Fruit fly (Drosophila melanogaster) whole organism, embryonic: ENCODE measurements around the gene SecS.

ENCODE experiments used
- Adf1 ChIP-seq: fragments of 200-800 bp; sonication (Bioruptor generic); IDR thresholded peaks from 2 replicates; pipeline ENCODE4 v1.3.6; 2022; ENCODE audit warnings: missing biosample characterization, missing genetic modification characterization
- Asciz ChIP-seq: fragments of 200-800 bp; sonication (Bioruptor generic); optimal IDR thresholded peaks from 2 replicates; lab custom pipeline; 2017; ENCODE audit warnings: missing biosample characterization, mild to moderate bottlenecking, missing genetic modification characterization, missing genetic modification reagents
- C15 ChIP-seq: fragments of 200-800 bp; sonication (Bioruptor generic); IDR thresholded peaks from 3 replicates; pipeline ENCODE4 v1.3.6; 2022; ENCODE audit warnings: missing biosample characterization, missing genetic modification characterization
- CG12236 ChIP-seq: fragments of 200-800 bp; sonication (Bioruptor generic); optimal IDR thresholded peaks from 2 replicates; lab custom pipeline; 2016; ENCODE audit warnings: missing biosample characterization, missing genetic modification characterization
- CG15696 ChIP-seq: fragments of 200-800 bp; sonication (Bioruptor generic); optimal IDR thresholded peaks from 2 replicates; lab custom pipeline; 2019; ENCODE audit warnings: missing biosample characterization, mild to moderate bottlenecking, missing genetic modification characterization, moderate library complexity
- CG1647 ChIP-seq: fragments of 200-800 bp; sonication (Bioruptor generic); optimal IDR thresholded peaks from 3 replicates; lab custom pipeline; 2016; ENCODE audit warnings: missing biosample characterization, missing genetic modification characterization
- CG17186 ChIP-seq: fragments of 200-800 bp; sonication (Bioruptor generic); optimal IDR thresholded peaks from 3 replicates; lab custom pipeline; 2017; ENCODE audit warnings: missing biosample characterization, missing genetic modification reagents, missing genetic modification characterization
- CG17328 ChIP-seq: fragments of 200-800 bp; sonication (Bioruptor generic); IDR thresholded peaks from 2 replicates; pipeline ENCODE4 v1.3.6; 2022; ENCODE audit warnings: missing biosample characterization, missing genetic modification characterization
- CG17612 ChIP-seq: fragments of 200-800 bp; sonication (Bioruptor generic); IDR thresholded peaks from 2 replicates; pipeline ENCODE4 v1.3.6; 2022; ENCODE audit warnings: missing biosample characterization, missing genetic modification characterization
- CG18011 ChIP-seq: fragments of 200-800 bp; sonication (Bioruptor generic); optimal IDR thresholded peaks from 2 replicates; lab custom pipeline; 2017; ENCODE audit warnings: missing biosample characterization, missing genetic modification characterization, mild to moderate bottlenecking, moderate library complexity, missing genotype
- CG18476 ChIP-seq: fragments of 200-800 bp; sonication (Bioruptor generic); optimal IDR thresholded peaks from 2 replicates; lab custom pipeline; 2016; ENCODE audit warnings: missing biosample characterization, mild to moderate bottlenecking, missing genetic modification characterization
- CG31441 ChIP-seq: fragments of 200-800 bp; sonication (Bioruptor generic); IDR thresholded peaks from 2 replicates; pipeline ENCODE4 v1.3.6; 2022; ENCODE audit warnings: missing biosample characterization, missing genetic modification characterization
- CG33213 ChIP-seq: fragments of 200-800 bp; sonication (Bioruptor generic); optimal IDR thresholded peaks from 3 replicates; lab custom pipeline; 2016; ENCODE audit warnings: missing biosample characterization, missing genetic modification characterization
- CG4328 ChIP-seq: fragments of 200-800 bp; sonication (Bioruptor generic); optimal IDR thresholded peaks from 3 replicates; lab custom pipeline; 2017; ENCODE audit warnings: missing biosample characterization, missing genetic modification reagents, missing genetic modification characterization
- CG6683 ChIP-seq: fragments of 200-800 bp; sonication (Bioruptor generic); optimal IDR thresholded peaks from 2 replicates; lab custom pipeline; 2017; ENCODE audit warnings: missing biosample characterization, mild to moderate bottlenecking, missing genetic modification characterization, missing genetic modification reagents
- CG6689 ChIP-seq: fragments of 200-800 bp; sonication (Bioruptor generic); IDR thresholded peaks from 2 replicates; pipeline ENCODE4 v1.3.6; 2022; ENCODE audit warnings: missing biosample characterization, missing genetic modification characterization
- CG6765 ChIP-seq: fragments of 200-800 bp; sonication (Bioruptor generic); optimal IDR thresholded peaks from 3 replicates; lab custom pipeline; 2017; ENCODE audit warnings: missing biosample characterization, mild to moderate bottlenecking, missing genetic modification characterization
- CG8089 ChIP-seq: fragments of 200-800 bp; sonication (Bioruptor generic); optimal IDR thresholded peaks from 3 replicates; lab custom pipeline; 2016; ENCODE audit warnings: missing biosample characterization, missing genetic modification characterization
- CG8478 ChIP-seq: fragments of >200 bp; optimal IDR thresholded peaks from 2 replicates; lab custom pipeline; 2018
- CG8924 ChIP-seq: fragments of 200-800 bp; optimal IDR thresholded peaks from 3 replicates; lab custom pipeline; 2019; ENCODE audit warnings: missing biosample characterization, mild to moderate bottlenecking, missing genetic modification characterization, moderate library complexity
- CG9797 ChIP-seq: fragments of 200-800 bp; sonication (Bioruptor generic); optimal IDR thresholded peaks from 3 replicates; lab custom pipeline; 2018; ENCODE audit warnings: missing biosample characterization, mild to moderate bottlenecking, missing genetic modification characterization
- Dll ChIP-seq: fragments of 200-800 bp; sonication (Bioruptor generic); IDR thresholded peaks from 4 replicates; pipeline ENCODE4 v1.3.6; 2022; ENCODE audit warnings: missing biosample characterization, missing genetic modification characterization; ENCODE audit not compliant: partially characterized antibody
- Gsc ChIP-seq: fragments of 200-800 bp; sonication (Bioruptor generic); IDR thresholded peaks from 2 replicates; pipeline ENCODE4 v1.3.6; 2022; ENCODE audit warnings: missing biosample characterization, missing genetic modification characterization
- HLH3B ChIP-seq: fragments of 200-800 bp; sonication (Bioruptor generic); IDR thresholded peaks from 2 replicates; pipeline ENCODE4 v1.3.6; 2022; ENCODE audit warnings: missing biosample characterization, missing genetic modification characterization
- Hr78 ChIP-seq, 2 experiments: fragments of 200-800 bp in 1 of 2; fragments of >200 bp in 1 of 2; sonication (Bioruptor generic) in 1 of 2; optimal IDR thresholded peaks; 2 replicates each; lab custom pipeline; 2017 to 2019; ENCODE audit warnings: missing biosample characterization in 2 of 2, missing genetic modification characterization in 2 of 2, mild to moderate bottlenecking in 1 of 2, moderate library complexity in 1 of 2
- Jarid2 ChIP-seq: fragments of 200-800 bp; sonication (Bioruptor generic); optimal IDR thresholded peaks from 3 replicates; lab custom pipeline; 2017; ENCODE audit warnings: mild to moderate bottlenecking, missing biosample characterization, missing genetic modification reagents, missing genetic modification characterization
- Mad ChIP-seq: fragments of 200-800 bp; sonication (Bioruptor generic); optimal IDR thresholded peaks from 2 replicates; lab custom pipeline; 2016; ENCODE audit warnings: missing biosample characterization, missing genetic modification characterization
- Med ChIP-seq: fragments of 200-800 bp; sonication (Bioruptor generic); peaks from one replicate; lab custom pipeline; 2016; ENCODE audit warnings: missing biosample characterization, missing genetic modification characterization, mild to moderate bottlenecking, inconsistent platforms, moderate library complexity
- Meics ChIP-seq: fragments of 200-800 bp; sonication (Bioruptor generic); optimal IDR thresholded peaks from 2 replicates; lab custom pipeline; 2017; ENCODE audit warnings: missing biosample characterization, mild to moderate bottlenecking, missing genetic modification characterization
- Nf-YB ChIP-seq: fragments of 200-800 bp; sonication (Bioruptor generic); optimal IDR thresholded peaks from 3 replicates; lab custom pipeline; 2019; ENCODE audit warnings: missing biosample characterization, mild to moderate bottlenecking, missing genetic modification characterization, moderate library complexity
- Rx ChIP-seq: fragments of 200-800 bp; sonication (Bioruptor generic); IDR thresholded peaks from 2 replicates; pipeline ENCODE4 v1.3.6; 2022; ENCODE audit warnings: missing biosample characterization, missing genetic modification characterization
- aop ChIP-seq: fragments of 200-800 bp; sonication (Bioruptor generic); IDR thresholded peaks from 2 replicates; pipeline ENCODE4 v1.3.6; 2022; ENCODE audit warnings: missing biosample characterization, missing genetic modification characterization
- ara ChIP-seq: fragments of 200-800 bp; sonication (Bioruptor generic); IDR thresholded peaks from 2 replicates; pipeline ENCODE4 v1.3.6; 2022; ENCODE audit warnings: missing biosample characterization, missing genetic modification characterization
- az2 ChIP-seq: fragments of 200-800 bp; sonication (Bioruptor generic); optimal IDR thresholded peaks from 3 replicates; lab custom pipeline; 2016; ENCODE audit warnings: missing biosample characterization, missing genetic modification characterization
- cas ChIP-seq: fragments of 200-800 bp; sonication (Bioruptor generic); IDR thresholded peaks from 2 replicates; pipeline ENCODE4 v1.3.6; 2022; ENCODE audit warnings: missing biosample characterization, missing genetic modification characterization
- cg ChIP-seq: fragments of 200-800 bp; sonication (Bioruptor generic); optimal IDR thresholded peaks from 3 replicates; lab custom pipeline; 2019; ENCODE audit warnings: missing biosample characterization, mild to moderate bottlenecking, missing genetic modification characterization, moderate library complexity
- corto ChIP-seq: fragments of 200-800 bp; sonication (Bioruptor generic); optimal IDR thresholded peaks from 2 replicates; lab custom pipeline; 2016; ENCODE audit warnings: missing biosample characterization, mild to moderate bottlenecking, missing genetic modification characterization, moderate library complexity
- disco-r ChIP-seq: fragments of 200-800 bp; sonication (Bioruptor generic); optimal IDR thresholded peaks from 2 replicates; lab custom pipeline; 2016; ENCODE audit warnings: missing biosample characterization, missing genetic modification characterization
- dm ChIP-seq: fragments of 200-800 bp; sonication (Bioruptor generic); optimal IDR thresholded peaks from 3 replicates; lab custom pipeline; 2016; ENCODE audit warnings: missing biosample characterization, missing genetic modification characterization
- ems ChIP-seq: fragments of 200-800 bp; sonication (Bioruptor generic); optimal IDR thresholded peaks from 3 replicates; lab custom pipeline; 2016; ENCODE audit warnings: missing biosample characterization, missing genetic modification characterization
- grn ChIP-seq: fragments of 200-800 bp; sonication (Bioruptor generic); optimal IDR thresholded peaks from 3 replicates; lab custom pipeline; 2017; ENCODE audit warnings: missing biosample characterization, missing genetic modification characterization
- inv ChIP-seq: fragments of 200-800 bp; sonication (Bioruptor generic); IDR thresholded peaks from 2 replicates; pipeline ENCODE4 v1.3.6; 2022; ENCODE audit warnings: missing biosample characterization, missing genetic modification characterization; ENCODE audit not compliant: partially characterized antibody
- odd ChIP-seq: fragments of 200-800 bp; sonication (Bioruptor generic); optimal IDR thresholded peaks from 2 replicates; lab custom pipeline; 2017; ENCODE audit warnings: missing biosample characterization, mild to moderate bottlenecking, missing genetic modification characterization
- pum ChIP-seq: fragments of 200-800 bp; sonication (Bioruptor generic); optimal IDR thresholded peaks from 2 replicates; lab custom pipeline; 2016; ENCODE audit warnings: missing biosample characterization, missing genetic modification characterization
- repo ChIP-seq: fragments of 200-800 bp; sonication (Bioruptor generic); optimal IDR thresholded peaks from 2 replicates; lab custom pipeline; 2016; ENCODE audit warnings: missing biosample characterization, missing genetic modification characterization
- scrt ChIP-seq: fragments of 200-800 bp; sonication (Bioruptor generic); optimal IDR thresholded peaks from 2 replicates; lab custom pipeline; 2018; ENCODE audit warnings: missing biosample characterization, mild to moderate bottlenecking, missing genetic modification characterization, moderate library complexity
- sna ChIP-seq: fragments of 200-800 bp; sonication (Bioruptor generic); IDR thresholded peaks from 2 replicates; pipeline ENCODE4 v1.3.6; 2022; ENCODE audit warnings: missing biosample characterization, missing genetic modification characterization; ENCODE audit not compliant: partially characterized antibody
- tio ChIP-seq: fragments of 200-800 bp; sonication (Bioruptor generic); optimal IDR thresholded peaks from 2 replicates; lab custom pipeline; 2017; ENCODE audit warnings: missing biosample characterization, missing genetic modification characterization, inconsistent platforms
- tll ChIP-seq, 2 experiments: fragments of 200-800 bp in 1 of 2; fragments of >200 bp in 1 of 2; sonication (Bioruptor generic) in 1 of 2; optimal IDR thresholded peaks; 2 replicates each; lab custom pipeline; 2017 to 2019; ENCODE audit warnings: missing biosample characterization in 2 of 2, missing genetic modification characterization in 2 of 2, mild to moderate bottlenecking in 1 of 2, moderate library complexity in 1 of 2
- tx ChIP-seq: fragments of 200-800 bp; sonication (Bioruptor generic); optimal IDR thresholded peaks from 2 replicates; lab custom pipeline; 2016; ENCODE audit warnings: missing biosample characterization, missing genetic modification characterization

SecS gene

dm6 chr3R:5620387-5620956, 19.2 kb downstream of the SecS start (continued):
- TF ChIP-seq CG8089 (peak; percentile 54), CG12236 (GFP tag; lab: Kevin White, UChicago) (peak; percentile 56), scrt (GFP tag; lab: Kevin White, UChicago) (peak; percentile 48), repo (GFP tag; lab: Kevin White, UChicago) (peak; percentile 46), az2 (GFP tag; lab: Kevin White, UChicago) (peak; percentile 52), CG8924 (tag; lab: Kevin White, UChicago) (peak; percentile 74), sna (GFP tag; lab: Robert Waterston, UW) (no peak), cas (no peak), Gsc (GFP tag; lab: Robert Waterston, UW) (peak; percentile 13; the same call in 1 of the 2 replicates), CG4328 (GFP tag; lab: Kevin White, UChicago) (no peak), tio (GFP tag; lab: Kevin White, UChicago) (peak; percentile 77), cg (no peak), aop (GFP tag; lab: Robert Waterston, UW) (no peak), CG33213 (GFP tag; lab: Kevin White, UChicago) (no peak), corto (peak; percentile 32), CG17328 (GFP tag; lab: Robert Waterston, UW) (peak; percentile 58), odd (GFP tag; lab: Kevin White, UChicago) (peak; percentile 51), CG17186 (GFP tag; lab: Kevin White, UChicago) (no peak), HLH3B (GFP tag; lab: Robert Waterston, UW) (peak; percentile 77), CG18476 (GFP tag; lab: Kevin White, UChicago) (peak; percentile 35), CG18011 (no peak), Adf1 (GFP tag; lab: Robert Waterston, UW) (no peak), pum (peak; percentile 65), Jarid2 (no peak), CG15696 (tag; lab: Kevin White, UChicago) (no peak), ara (GFP tag; lab: Robert Waterston, UW) (peak; percentile 52), CG9797 (no peak), Rx (peak; percentile 75), Asciz (GFP tag; lab: Kevin White, UChicago) (peak; percentile 73), tll (GFP tag; optimal IDR thresholded peaks at IDR 0.05; lab: Kevin White, UChicago) (no peak), CG6683 (GFP tag; lab: Kevin White, UChicago) (no peak), CG8478 (lab: Kevin White, UChicago) (no peak), tx (GFP tag; lab: Kevin White, UChicago) (peak; percentile 14), grn (GFP tag; lab: Kevin White, UChicago) (peak; percentile 95), Med (GFP tag; lab: Kevin White, UChicago) (peak; percentile 94), Hr78 (GFP tag; optimal IDR thresholded peaks at IDR 0.05; lab: Kevin White, UChicago) (peak in 1 of 2 experiments; percentile 92), CG1647 (GFP tag; lab: Kevin White, UChicago) (peak; percentile 18), CG17612 (no peak), Nf-YB (GFP tag; lab: Kevin White, UChicago) (peak; percentile 32), C15 (GFP tag; lab: Robert Waterston, UW) (peak; percentile 17; the same call in 1 of the 3 replicates), Dll (GFP tag; lab: Robert Waterston, UW) (no peak), dm (peak; percentile 46), CG6765 (GFP tag; lab: Kevin White, UChicago) (no peak), CG31441 (peak; percentile 79), inv (no peak), Meics (GFP tag; lab: Kevin White, UChicago) (peak; percentile 64), disco-r (GFP tag; lab: Kevin White, UChicago) (no peak), Mad (GFP tag; lab: Kevin White, UChicago) (peak; percentile 41), CG6689 (GFP tag; lab: Robert Waterston, UW) (peak; percentile 64), ems (GFP tag; lab: Kevin White, UChicago) (peak; percentile 52)
